Worm (Caenorhabditis elegans) whole organism, L1 larva: ENCODE data around the gene B0001.4.

ENCODE experiments used
- C34B4.2 ChIP-seq: sonication (generic microtip); optimal IDR thresholded peaks from 2 replicates; lab custom pipeline; 2017; ENCODE audit warnings: mild to moderate bottlenecking, missing genetic modification characterization, missing compliant biosample characterization
- alr-1 ChIP-seq: fragments of 200-800 bp; sonication (Bioruptor generic); optimal IDR thresholded peaks from 2 replicates; lab custom pipeline; 2018; ENCODE audit warnings: borderline replicate concordance, mild to moderate bottlenecking, missing genetic modification characterization, missing compliant biosample characterization
- aly-2 ChIP-seq: fragments of 150-350 bp; optimal IDR thresholded peaks from 2 replicates; lab custom pipeline; 2014; ENCODE audit warnings: missing biosample characterization, missing genetic modification characterization
- ama-1 ChIP-seq: fragments of 150-350 bp; optimal IDR thresholded peaks from 2 replicates; lab custom pipeline; 2014
- blmp-1 ChIP-seq: fragments of 150-350 bp; optimal IDR thresholded peaks from 2 replicates; lab custom pipeline; 2014; ENCODE audit warnings: missing biosample characterization, missing genetic modification characterization
- ceh-8 ChIP-seq: fragments of 200-800 bp; sonication (Bioruptor generic); optimal IDR thresholded peaks from 2 replicates; lab custom pipeline; 2018; ENCODE audit warnings: mild to moderate bottlenecking, missing genetic modification characterization, moderate library complexity, missing compliant biosample characterization
- ceh-90 ChIP-seq: sonication (generic microtip); optimal IDR thresholded peaks from 2 replicates; lab custom pipeline; 2016; ENCODE audit warnings: missing genetic modification characterization, missing compliant biosample characterization
- egl-13 ChIP-seq: sonication (generic microtip); optimal IDR thresholded peaks from 2 replicates; lab custom pipeline; 2016; ENCODE audit warnings: missing genotype, missing genetic modification reagents, missing genetic modification characterization, missing compliant biosample characterization
- egl-27 ChIP-seq, 2 experiments: fragments of 150-350 bp in 1 of 2; sonication (generic microtip); optimal IDR thresholded peaks; 3 replicates each; lab custom pipeline; 2017 to 2018; ENCODE audit warnings: missing biosample characterization in 2 of 2, missing genetic modification characterization in 2 of 2, missing genetic modification reagents in 2 of 2
- elt-2 ChIP-seq: sonication (generic microtip); optimal IDR thresholded peaks from 2 replicates; lab custom pipeline; 2016; ENCODE audit warnings: missing genetic modification characterization, mild to moderate bottlenecking, inconsistent platforms, missing compliant biosample characterization, missing genetic modification reagents
- grh-1 ChIP-seq: fragments of 200-800 bp; sonication (Bioruptor generic); IDR thresholded peaks from 2 replicates; pipeline ENCODE4 v1.3.6; 2022; ENCODE audit warnings: missing genetic modification reagents, missing genetic modification characterization, missing compliant biosample characterization
- irx-1 ChIP-seq: sonication (generic microtip); optimal IDR thresholded peaks from 2 replicates; lab custom pipeline; 2016; ENCODE audit warnings: missing genetic modification characterization, missing compliant biosample characterization
- isw-1 ChIP-seq: fragments of 200-800 bp; sonication (Bioruptor generic); IDR thresholded peaks from 2 replicates; pipeline ENCODE4 v1.3.6; 2022; ENCODE audit warnings: missing genetic modification characterization, missing compliant biosample characterization
- lin-15B ChIP-seq: fragments of 150-350 bp; sonication (generic microtip); optimal IDR thresholded peaks from 3 replicates; lab custom pipeline; 2014; ENCODE audit warnings: missing biosample characterization, missing genetic modification characterization
- lin-39 ChIP-seq: fragments of 150-350 bp; optimal IDR thresholded peaks from 2 replicates; lab custom pipeline; 2014; ENCODE audit warnings: missing biosample characterization, missing genetic modification reagents, missing genetic modification characterization
- lir-3 ChIP-seq: sonication (generic microtip); optimal IDR thresholded peaks from 2 replicates; lab custom pipeline; 2016; ENCODE audit warnings: mild to moderate bottlenecking, missing genetic modification characterization, moderate library complexity, missing compliant biosample characterization; ENCODE audit not compliant: poor library complexity
- mdl-1 ChIP-seq, 2 experiments: fragments of 150-350 bp; optimal IDR thresholded peaks; 2 replicates each; lab custom pipeline; 2014 to 2017; ENCODE audit warnings: missing biosample characterization in 2 of 2, missing genetic modification characterization in 2 of 2, inconsistent platforms in 1 of 2
- mef-2 ChIP-seq: fragments of 150-350 bp; optimal IDR thresholded peaks from 2 replicates; lab custom pipeline; 2014; ENCODE audit warnings: missing biosample characterization, missing genetic modification characterization
- mep-1 ChIP-seq: fragments of 150-350 bp; optimal IDR thresholded peaks from 2 replicates; lab custom pipeline; 2014; ENCODE audit warnings: missing biosample characterization, missing genetic modification characterization
- nhr-19 ChIP-seq: fragments of 200-800 bp; sonication (Bioruptor generic); conservative IDR thresholded peaks from 2 replicates; pipeline ENCODE4 v1.3.6; 2022; ENCODE audit warnings: missing genetic modification characterization, missing compliant biosample characterization
- nhr-237 ChIP-seq: fragments of 150-350 bp; optimal IDR thresholded peaks from 2 replicates; lab custom pipeline; 2014; ENCODE audit warnings: missing biosample characterization, missing genetic modification characterization
- nhr-71 ChIP-seq: sonication (generic microtip); optimal IDR thresholded peaks from 2 replicates; lab custom pipeline; 2016; ENCODE audit warnings: mild to moderate bottlenecking, missing genetic modification characterization, moderate library complexity, missing compliant biosample characterization
- nhr-84 ChIP-seq: sonication (generic microtip); optimal IDR thresholded peaks from 2 replicates; lab custom pipeline; 2017; ENCODE audit warnings: missing biosample characterization, missing genetic modification characterization
- nhr-85 ChIP-seq: sonication (generic microtip); peaks from one replicate; lab custom pipeline; 2016; ENCODE audit warnings: missing genetic modification characterization, inconsistent platforms, missing compliant biosample characterization
- pax-3 ChIP-seq: fragments of 200-800 bp; sonication (Bioruptor generic); optimal IDR thresholded peaks from 2 replicates; lab custom pipeline; 2018; ENCODE audit warnings: mild to moderate bottlenecking, missing genetic modification characterization, moderate library complexity, missing compliant biosample characterization
- pqm-1 ChIP-seq: sonication (generic microtip); optimal IDR thresholded peaks from 3 replicates; lab custom pipeline; 2017; ENCODE audit warnings: missing biosample characterization, missing genetic modification characterization
- snpc-4 ChIP-seq: fragments of 150-350 bp; optimal IDR thresholded peaks from 2 replicates; lab custom pipeline; 2014; ENCODE audit warnings: missing biosample characterization, missing genetic modification characterization
- sup-37 ChIP-seq: fragments of 200-800 bp; sonication (Bioruptor generic); optimal IDR thresholded peaks from 2 replicates; lab custom pipeline; 2018; ENCODE audit warnings: mild to moderate bottlenecking, missing genetic modification characterization, missing compliant biosample characterization
- swsn-7 ChIP-seq: sonication (generic microtip); optimal IDR thresholded peaks from 2 replicates; lab custom pipeline; 2016; ENCODE audit warnings: missing genetic modification characterization, missing compliant biosample characterization
- tbx-2 ChIP-seq: sonication (generic microtip); optimal IDR thresholded peaks from 2 replicates; lab custom pipeline; 2016; ENCODE audit warnings: missing genetic modification characterization, missing compliant biosample characterization
- unc-130 ChIP-seq: fragments of 150-350 bp; optimal IDR thresholded peaks from 2 replicates; lab custom pipeline; 2017; ENCODE audit warnings: missing biosample characterization, missing genetic modification characterization, inconsistent platforms
- unc-86 ChIP-seq: sonication (generic microtip); optimal IDR thresholded peaks from 2 replicates; lab custom pipeline; 2016; ENCODE audit warnings: missing genetic modification characterization, missing compliant biosample characterization
- vab-15 ChIP-seq: sonication (generic microtip); optimal IDR thresholded peaks from 2 replicates; lab custom pipeline; 2017; ENCODE audit warnings: missing genotype, mild to moderate bottlenecking, missing genetic modification characterization, missing compliant biosample characterization
- zag-1 ChIP-seq: fragments of 150-350 bp; optimal IDR thresholded peaks from 2 replicates; lab custom pipeline; 2014; ENCODE audit warnings: missing biosample characterization, missing genetic modification characterization
- zip-4 ChIP-seq: fragments of 200-800 bp; sonication (Bioruptor generic); optimal IDR thresholded peaks from 2 replicates; lab custom pipeline; 2018; ENCODE audit warnings: mild to moderate bottlenecking, missing genetic modification characterization, moderate library complexity, missing compliant biosample characterization
- ztf-4 ChIP-seq: fragments of 150-350 bp; optimal IDR thresholded peaks from 2 replicates; lab custom pipeline; 2014; ENCODE audit warnings: missing biosample characterization, missing genetic modification characterization

B0001.4 gene

ce11 chrIV:12111477-12111876, 26.5 kb downstream of the B0001.4 start, which contains the start of gene dlc-2:
dlc-2 (minus strand) TSS chrIV:12111577.
- TF ChIP-seq grh-1 (GFP tag; lab: Robert Waterston, UW) (no peak), zip-4 (GFP tag; lab: Kevin White, UChicago) (no peak), egl-27 (tag; optimal IDR thresholded peaks at IDR 0.05; lab: Kevin White, UChicago) (no peak), ztf-4 (tag; lab: Kevin White, UChicago) (no peak), nhr-71 (tag; lab: Kevin White, UChicago) (no peak), ama-1 (lab: Kevin White, UChicago) (no peak), nhr-19 (GFP tag; lab: Robert Waterston, UW) (no peak), C34B4.2 (no peak), mep-1 (tag; lab: Kevin White, UChicago) (no peak), sup-37 (no peak), ceh-8 (GFP tag; lab: Kevin White, UChicago) (no peak), elt-2 (tag; lab: Kevin White, UChicago) (no peak), irx-1 (no peak), pax-3 (no peak), unc-130 (tag; lab: Kevin White, UChicago) (no peak), alr-1 (no peak), mef-2 (no peak), tbx-2 (tag; lab: Kevin White, UChicago) (no peak), vab-15 (tag; lab: Kevin White, UChicago) (no peak)

DNA sequence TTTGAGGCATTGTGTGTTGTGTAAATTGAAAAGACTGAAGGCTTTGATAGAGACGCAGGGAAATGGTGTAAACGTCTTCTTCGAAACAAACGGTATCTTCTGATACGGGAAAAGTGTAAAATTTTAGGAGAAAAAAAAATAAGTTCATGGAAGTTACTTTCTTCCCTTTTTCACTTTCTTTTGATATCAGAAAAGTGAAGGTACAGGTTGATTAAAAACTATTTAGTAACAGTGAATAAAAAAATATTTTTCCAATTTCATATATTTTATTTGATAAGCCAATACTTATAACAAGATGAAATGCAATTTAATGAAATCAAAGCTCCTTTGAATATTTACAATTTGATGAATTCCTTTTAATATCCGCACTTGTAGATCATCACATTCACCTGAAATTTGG, 27.7 kb downstream of the B0001.4 start, which contains the start of gene col-129:
TSS of gene col-129 (minus strand) at position 101 of the 400 bp plus-strand sequence.
- TF ChIP-seq lir-3 (tag; lab: Kevin White, UChicago) = no peak
- TF ChIP-seq aly-2 (tag; lab: Kevin White, UChicago) = no peak
- no peak for TF ChIP-seq nhr-71 (tag; lab: Kevin White, UChicago)
- no peak for TF ChIP-seq alr-1
- no peak for TF ChIP-seq egl-13
- no peak for TF ChIP-seq blmp-1
- TF ChIP-seq snpc-4 = no peak
- TF ChIP-seq ama-1 (lab: Kevin White, UChicago) = no peak
- no peak for TF ChIP-seq mdl-1 (tag; optimal IDR thresholded peaks at IDR 0.05; lab: Kevin White, UChicago)
- TF ChIP-seq unc-86 = no peak
- no peak for TF ChIP-seq swsn-7

DNA sequence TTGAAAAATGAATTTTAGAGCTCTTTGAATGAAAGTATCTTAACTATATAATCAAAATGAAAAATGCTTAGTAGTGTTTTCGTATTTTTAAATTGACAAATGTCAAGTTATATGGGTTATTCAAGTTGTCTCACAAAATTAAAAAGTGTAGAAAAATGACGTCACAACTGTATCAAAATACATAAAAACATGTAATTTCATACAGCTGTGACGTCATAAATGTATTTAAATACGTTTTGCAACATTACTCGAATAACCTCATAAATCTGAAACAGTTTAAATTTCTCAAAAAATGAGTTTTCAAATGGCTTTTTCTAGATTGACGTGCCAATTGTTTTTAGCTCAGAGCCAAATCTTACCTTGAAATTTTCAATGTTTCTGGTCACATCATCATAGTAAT, 28.2 kb downstream of the B0001.4 start:
- TF ChIP-seq ceh-90 (tag; lab: Kevin White, UChicago) = no peak
- TF ChIP-seq nhr-84 (tag; lab: Kevin White, UChicago) = no peak
- TF ChIP-seq mdl-1 (tag; optimal IDR thresholded peaks at IDR 0.05; lab: Kevin White, UChicago) = no peak

- TF ChIP-seq mdl-1 (tag; optimal IDR thresholded peaks at IDR 0.05; lab: Kevin White, UChicago) = no peak
- TF ChIP-seq lin-15B (tag; lab: Kevin White, UChicago) = no peak
- TF ChIP-seq pqm-1 (tag; lab: Kevin White, UChicago) = no peak
- TF ChIP-seq isw-1 = no peak
- TF ChIP-seq nhr-85 (tag; lab: Kevin White, UChicago) = no peak
- no peak for TF ChIP-seq egl-27 (tag; optimal IDR thresholded peaks at IDR 0.05; lab: Kevin White, UChicago)
- no peak for TF ChIP-seq C34B4.2
- TF ChIP-seq, all 84 proteins: peak for 0
Measured at ce11 chrIV:12108984-12109657, 28.9 kb downstream of the B0001.4 start.

DNA sequence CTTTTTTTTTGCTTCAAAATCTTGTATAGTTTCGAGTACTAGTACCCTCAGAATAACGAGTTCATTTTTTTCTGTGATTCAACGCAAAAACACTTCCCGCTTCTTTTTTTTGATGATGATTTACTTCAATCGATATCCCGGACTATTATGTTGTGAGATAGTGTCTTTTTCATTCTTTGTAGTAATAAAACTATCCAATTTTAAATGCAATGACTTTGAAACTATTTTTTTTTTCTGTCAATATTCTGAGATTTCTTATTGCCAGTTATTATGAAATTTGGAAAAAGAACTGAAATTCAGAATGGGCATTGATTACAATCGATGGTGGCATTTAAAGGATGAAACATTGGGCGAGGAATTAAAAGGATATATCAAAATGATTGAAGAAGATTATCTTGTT, 32.4 kb downstream of the B0001.4 start, which contains the start of gene M18.3:
TSS of gene M18.3 (plus strand) at position 301 of the 400 bp plus-strand sequence.
- no peak for TF ChIP-seq snpc-4
- TF ChIP-seq nhr-237 = no peak
- TF ChIP-seq lin-39 (tag; lab: Kevin White, UChicago) = no peak
- no peak for TF ChIP-seq zag-1
- no peak for TF ChIP-seq pax-3
- no peak for TF ChIP-seq sup-37
- TF ChIP-seq mep-1 (tag; lab: Kevin White, UChicago) = no peak
